Fruit fly (Drosophila melanogaster) Kc167 (cell line): Measurements from ENCODE around the gene CG42750.

Source experiments
- Myc ChIP-seq: fragments of >200 bp; optimal IDR thresholded peaks from 2 replicates; lab custom pipeline; 2017; ENCODE audit warnings: missing external identifiers
- Sin3A ChIP-seq: fragments of >200 bp; optimal IDR thresholded peaks from 2 replicates; lab custom pipeline; 2018; ENCODE audit warnings: missing external identifiers
- h ChIP-seq: fragments of >200 bp; optimal IDR thresholded peaks from 3 replicates; lab custom pipeline; 2018; ENCODE audit warnings: missing external identifiers
- insv ChIP-seq: fragments of >200 bp; optimal IDR thresholded peaks from 3 replicates; lab custom pipeline; 2018; ENCODE audit warnings: missing external identifiers
- psq ChIP-seq: fragments of >200 bp; optimal IDR thresholded peaks from 2 replicates; lab custom pipeline; 2017; ENCODE audit warnings: missing external identifiers
- ttk ChIP-seq: sonication (Bioruptor generic); optimal IDR thresholded peaks from 2 replicates; lab custom pipeline; 2017; ENCODE audit warnings: missing external identifiers

DNA sequence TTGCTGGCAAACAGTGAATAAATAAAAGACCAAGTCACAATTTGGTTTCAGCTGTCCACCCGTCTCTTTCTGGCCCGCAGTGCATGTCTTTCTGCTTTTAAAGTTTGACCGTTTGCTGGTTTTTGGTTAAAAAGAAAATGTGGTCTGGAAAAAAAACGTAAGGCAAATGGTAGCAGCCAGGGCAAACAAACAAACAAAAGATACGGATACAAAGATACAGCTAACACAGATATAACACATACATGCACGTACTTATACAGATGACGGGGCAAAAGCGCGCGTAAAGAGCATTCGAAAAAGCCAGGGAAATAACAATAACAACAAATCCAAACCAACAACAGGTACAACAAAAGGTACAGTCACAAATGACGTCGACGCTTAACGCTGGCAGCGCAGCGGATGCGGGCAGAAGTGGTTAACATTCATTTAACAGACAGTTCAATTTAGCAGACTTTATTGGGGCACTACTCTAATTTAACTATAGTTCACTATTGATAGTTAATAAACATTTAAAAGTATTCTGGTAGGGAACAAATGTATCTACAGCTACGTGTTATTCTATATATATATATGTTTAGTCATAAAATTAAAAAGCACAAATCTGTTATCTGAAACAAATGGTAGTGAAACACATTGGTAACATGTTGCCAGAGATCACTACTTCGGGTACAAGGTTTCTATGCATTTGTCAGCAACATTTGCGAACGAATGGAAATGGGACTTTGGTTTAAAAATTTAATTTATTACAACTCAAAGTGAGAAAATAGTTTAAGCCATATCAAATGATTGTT lies 38.5 kb upstream of the CG42750 start:
- TF ChIP-seq psq (lab: Kevin White, UChicago) (no peak), Myc (lab: Kevin White, UChicago) (no peak), insv (no peak), h (lab: Kevin White, UChicago) (no peak), Sin3A (lab: Kevin White, UChicago) (no peak), ttk (lab: Kevin White, UChicago) (no peak)
